Worm (Caenorhabditis elegans) whole organism, L4/young adult: ENCODE results near the gene E02C12.19.

Experiments
- W03F9.2 ChIP-seq: fragments of 150-350 bp; optimal IDR thresholded peaks from 2 replicates; lab custom pipeline; 2014; ENCODE audit warnings: missing biosample characterization, missing genetic modification characterization
- dao-5 ChIP-seq: sonication (generic microtip); optimal IDR thresholded peaks from 2 replicates; lab custom pipeline; 2016; ENCODE audit warnings: missing genotype, missing genetic modification characterization, moderate library complexity, missing compliant biosample characterization
- him-1 ChIP-seq: sonication (generic microtip); optimal IDR thresholded peaks from 2 replicates; lab custom pipeline; 2016; ENCODE audit warnings: missing genotype, missing genetic modification reagents, missing genetic modification characterization, missing compliant biosample characterization

- TF ChIP-seq W03F9.2 (tag; lab: Kevin White, UChicago) (no peak), him-1 (tag; lab: Kevin White, UChicago) (no peak), dao-5 (tag; lab: Kevin White, UChicago) (no peak)
These were observed 15.6 kb upstream of the E02C12.19 start for ce11 chrV:9391959-9392358.
